Worm (Caenorhabditis elegans): ENCODE results near the gene W09D6.5.

W09D6.5 gene

DNA sequence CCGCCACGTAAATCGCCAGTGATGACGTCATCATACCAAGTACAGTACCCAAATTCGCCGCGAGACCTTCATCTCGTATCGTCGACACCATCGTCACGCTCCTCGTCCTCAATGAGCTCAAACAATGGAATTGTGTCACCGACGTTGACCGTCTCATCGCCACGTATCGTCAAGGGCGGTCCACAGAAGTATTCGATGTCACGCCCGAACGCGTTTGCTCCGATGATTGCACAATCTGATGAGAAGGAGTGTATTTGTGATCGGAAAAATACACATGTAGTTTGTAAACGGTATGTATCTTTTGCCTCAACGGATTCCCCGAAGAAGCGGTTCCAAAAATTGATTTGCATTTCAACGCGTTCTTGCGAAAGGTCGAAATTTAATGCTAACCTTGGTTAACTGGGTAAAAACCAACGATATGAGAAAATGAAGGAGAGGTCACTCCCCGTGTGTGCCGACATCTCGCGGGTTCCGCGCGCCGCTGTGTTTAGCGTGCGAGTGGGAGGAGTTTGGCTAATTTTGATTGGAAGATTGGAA, 1.9 kb downstream of the W09D6.5 start:
- TF ChIP-seq F33H1.4 (GFP tag; IDR thresholded peaks at IDR 0.05) (peak; percentile 65), F37B4.10 (GFP tag; IDR thresholded peaks at IDR 0.05) (0 out of 2 replicates have a peak, but pooled peaks have one; percentile 12), somi-1 (GFP tag; optimal IDR thresholded peaks at IDR 0.05) (no peak), rpc-1 (optimal IDR thresholded peaks at IDR 0.05) (no peak), rpc-1 (tag; optimal IDR thresholded peaks at IDR 0.05) (no peak), akir-1 (GFP tag; optimal IDR thresholded peaks at IDR 0.05) (no peak), ztf-3 (GFP tag; optimal IDR thresholded peaks at IDR 0.05) (peak; percentile 1), madf-3 (GFP tag; IDR thresholded peaks at IDR 0.05) (0 out of 2 replicates have a peak, but pooled peaks have one; percentile 62), hmg-20 (GFP tag; IDR thresholded peaks at IDR 0.05) (0 out of 2 replicates have a peak, but pooled peaks have one; percentile 47), ceh-79 (tag; optimal IDR thresholded peaks at IDR 0.05) (no peak), dox-1 (GFP tag; IDR thresholded peaks at IDR 0.05) (peak; percentile 61), nhr-90 (tag; optimal IDR thresholded peaks at IDR 0.05) (no peak), pha-4 (tag; optimal IDR thresholded peaks at IDR 0.05) (no peak), nfyb-1 (GFP tag; IDR thresholded peaks at IDR 0.05) (peak; percentile 68), atf-7 (tag; optimal IDR thresholded peaks at IDR 0.05) (peak; percentile 35), athp-1 (tag; optimal IDR thresholded peaks at IDR 0.05) (peak; percentile 34), zim-3 (tag; optimal IDR thresholded peaks at IDR 0.05) (peak; percentile 27), hsf-1 (GFP tag; IDR thresholded peaks at IDR 0.05) (peak; percentile 52), snpc-1.1 (tag; optimal IDR thresholded peaks at IDR 0.05; ENCODE audit: insufficient read depth) (peak; percentile 98), ztf-28 (GFP tag; IDR thresholded peaks at IDR 0.05) (no peak; the same call in 1 of the 2 replicates), madf-6 (GFP tag; IDR thresholded peaks at IDR 0.05) (peak; percentile 71), nfya-2 (GFP tag; IDR thresholded peaks at IDR 0.05) (0 out of 2 replicates have a peak, but pooled peaks have one; percentile 4), ets-4 (GFP tag; optimal IDR thresholded peaks at IDR 0.05) (no peak), hlh-26 (GFP tag; conservative IDR thresholded peaks at IDR 0.05) (no peak), dpff-1 (tag; optimal IDR thresholded peaks at IDR 0.05) (peak; percentile 31), B0019.2 (GFP tag; conservative IDR thresholded peaks at IDR 0.05) (no peak), xnd-1 (tag; optimal IDR thresholded peaks at IDR 0.05) (peak; percentile 28), madf-8 (GFP tag; conservative IDR thresholded peaks at IDR 0.05) (peak; percentile 56), ztf-18 (tag; optimal IDR thresholded peaks at IDR 0.05) (peak; percentile 2), aptf-2 (GFP tag; conservative IDR thresholded peaks at IDR 0.05) (0 out of 2 replicates have a peak, but pooled peaks have one; percentile 34), ZK185.1 (tag; optimal IDR thresholded peaks at IDR 0.05; ENCODE audit: poor library complexity, severe bottlenecking) (peak; percentile 36), F57A8.1 (GFP tag; optimal IDR thresholded peaks at IDR 0.05) (no peak), Y67H2A.10 (GFP tag; conservative IDR thresholded peaks at IDR 0.05) (no peak), nhr-27 (tag; optimal IDR thresholded peaks at IDR 0.05) (no peak), snpc-4 (GFP tag; optimal IDR thresholded peaks at IDR 0.05) (peak; percentile 94), snpc-4 (tag; optimal IDR thresholded peaks at IDR 0.05) (peak; percentile 96 to 99 (median 98)), lin-26 (GFP tag; IDR thresholded peaks at IDR 0.05) (0 out of 2 replicates have a peak, but pooled peaks have one; percentile 68), unc-62 (GFP tag; optimal IDR thresholded peaks at IDR 0.05) (no peak), efl-1 (GFP tag; optimal IDR thresholded peaks at IDR 0.05) (peak; percentile 39), gei-17 (GFP tag; optimal IDR thresholded peaks at IDR 0.05) (peak; percentile 51), F52B5.7 (tag; optimal IDR thresholded peaks at IDR 0.05) (peak; percentile 82), cebp-1 (GFP tag; IDR thresholded peaks at IDR 0.05) (no peak), cebp-1 (tag; optimal IDR thresholded peaks at IDR 0.05) (peak; percentile 50), B0261.1 (tag; optimal IDR thresholded peaks at IDR 0.05) (no peak), ceh-27 (GFP tag; optimal IDR thresholded peaks at IDR 0.05) (no peak), him-1 (tag; optimal IDR thresholded peaks at IDR 0.05) (peak; percentile 59), let-526 (GFP tag; IDR thresholded peaks at IDR 0.05) (no peak), hlh-12 (tag; optimal IDR thresholded peaks at IDR 0.05) (no peak), ztf-22 (GFP tag; optimal IDR thresholded peaks at IDR 0.05) (no peak)
